Fruit fly (Drosophila melanogaster): ENCODE results near the gene Tm2.

Tm2 gene

dm6 chr3R:15319912-15320746 is 10.1 kb downstream of the Tm2 start, which contains the start of the genes CG6276 and CG44040:
CG6276 (minus strand) TSS chr3R:15320069.
CG44040 (plus strand) TSS chr3R:15320378.
- TF ChIP-seq noc (tag; optimal IDR thresholded peaks at IDR 0.05): peak; percentile 62

DNA sequence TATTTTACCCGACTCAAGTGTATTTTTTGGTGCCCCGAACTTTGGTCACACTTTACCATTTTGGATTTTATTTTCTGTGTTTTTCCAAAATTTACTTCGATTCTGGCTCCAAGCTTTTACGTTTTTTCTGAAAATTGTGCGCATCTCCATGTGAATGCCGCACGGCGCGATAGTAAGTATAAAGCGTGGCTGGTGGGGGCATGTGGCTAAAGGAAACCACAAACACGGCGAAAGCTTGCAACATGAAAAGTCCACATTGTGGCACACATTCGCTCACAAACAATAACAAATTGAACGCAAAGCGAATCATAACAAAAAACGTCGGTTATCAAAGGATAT is 10.7 kb downstream of the Tm2 start, which contains the start of gene ear:
ear (plus strand) TSS at position 10 of the 339 bp plus-strand sequence.
- TF ChIP-seq noc (tag; optimal IDR thresholded peaks at IDR 0.05): no peak

- TF ChIP-seq noc (tag; optimal IDR thresholded peaks at IDR 0.05): no peak
These were observed 18.2 kb downstream of the Tm2 start, which contains the start of the genes CG6236 and ea for dm6 chr3R:15328083-15328779. CG6236 (minus strand) TSS chr3R:15328269. ea (plus strand) TSS chr3R:15328729.

- no peak for TF ChIP-seq noc (tag; optimal IDR thresholded peaks at IDR 0.05)
These were observed 20.5 kb downstream of the Tm2 start, which contains the start of gene mRpL9 for dm6 chr3R:15330472-15330871. mRpL9 (plus strand) TSS chr3R:15330738.

dm6 chr3R:15332994-15333393 is 23.0 kb downstream of the Tm2 start, which contains the start of the genes Fkbp39 and Cyfip:
Fkbp39 (minus strand) TSS chr3R:15333133.
Cyfip (plus strand) TSS chr3R:15333266.
- TF ChIP-seq noc (tag; optimal IDR thresholded peaks at IDR 0.05): no peak

dm6 chr3R:15339111-15339510 is 29.1 kb downstream of the Tm2 start:
- no peak for TF ChIP-seq noc (tag; optimal IDR thresholded peaks at IDR 0.05)

DNA sequence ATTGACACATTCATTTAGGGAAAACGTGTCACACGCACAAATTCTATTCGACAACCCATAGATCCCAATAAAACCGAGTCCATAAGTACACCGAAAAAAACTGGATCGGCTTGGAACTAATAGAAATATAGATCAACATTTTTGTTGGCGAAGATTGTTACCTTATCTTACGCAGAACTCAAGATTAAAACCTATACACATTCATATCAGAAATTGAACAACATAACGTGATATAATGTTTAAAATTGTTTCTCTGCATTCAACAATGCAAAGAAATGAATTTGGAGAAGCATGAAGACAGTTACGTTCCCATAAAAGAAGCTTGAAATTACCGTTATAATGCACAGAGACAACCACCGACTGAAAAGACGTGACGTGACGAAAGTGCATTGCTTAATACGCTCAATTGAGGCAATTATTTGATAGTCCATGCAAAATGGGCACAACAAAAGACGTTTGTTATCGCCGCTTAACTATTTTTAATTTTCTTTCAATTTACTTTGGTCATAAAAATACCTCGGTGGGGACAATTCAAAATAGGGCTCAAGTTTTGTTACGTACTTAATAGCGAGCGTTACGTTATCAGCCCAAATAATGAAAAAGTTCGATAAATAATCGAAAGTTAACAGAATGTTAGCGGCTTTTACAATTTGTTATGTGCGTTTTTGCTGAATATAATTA is 30.2 kb downstream of the Tm2 start, which contains the start of gene SerRS-m:
SerRS-m (plus strand) TSS at position 616 of the 681 bp plus-strand sequence.
- no peak for TF ChIP-seq noc (tag; optimal IDR thresholded peaks at IDR 0.05)

dm6 chr3R:15342432-15342925 is 32.5 kb downstream of the Tm2 start:
- TF ChIP-seq noc (tag; optimal IDR thresholded peaks at IDR 0.05): no peak

dm6 chr3R:15342926-15343685 is 33.1 kb downstream of the Tm2 start, which contains the start of gene Nagk:
Nagk (minus strand) TSS chr3R:15343256.
- peak; percentile 75 for TF ChIP-seq noc (tag; optimal IDR thresholded peaks at IDR 0.05)

DNA sequence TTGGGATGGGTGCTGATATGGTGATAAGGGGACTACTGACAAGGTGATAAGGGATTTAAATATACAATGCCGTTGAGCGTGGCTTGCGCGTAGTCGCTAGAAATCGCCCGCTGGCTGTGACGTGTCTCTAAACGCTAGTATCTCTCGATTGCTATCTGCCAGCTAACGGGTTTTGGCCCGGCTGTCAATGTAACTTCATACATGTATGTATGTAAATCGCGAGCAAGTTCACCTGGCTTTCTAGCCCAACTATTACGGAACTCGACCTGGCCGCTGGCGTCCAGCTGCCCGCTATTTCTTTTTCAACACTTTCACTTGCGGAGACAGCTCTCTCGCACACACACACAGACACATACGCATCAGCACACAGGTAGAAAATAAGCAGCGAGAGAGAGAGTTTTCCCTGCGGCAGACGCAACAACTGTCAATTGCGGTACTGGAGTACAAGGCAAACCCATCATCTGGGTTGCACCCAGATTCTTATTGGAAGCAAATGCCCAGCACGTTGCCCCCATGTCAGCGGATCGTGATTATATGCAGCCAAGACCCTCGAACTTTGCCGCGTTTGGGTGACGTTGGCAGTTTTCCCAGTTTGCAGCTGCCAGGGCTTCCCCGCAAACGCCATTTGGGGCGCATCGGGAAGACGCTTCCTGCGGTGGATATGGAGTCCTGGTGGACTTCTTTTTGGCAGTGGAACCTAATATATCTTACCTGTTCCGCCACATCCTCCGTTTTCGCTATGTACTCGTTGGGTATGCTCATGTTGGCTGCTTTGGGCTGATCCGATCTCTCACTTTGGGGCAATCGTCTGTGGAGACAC is 35.4 kb downstream of the Tm2 start:
- peak; percentile 22 for TF ChIP-seq noc (tag; optimal IDR thresholded peaks at IDR 0.05)

DNA sequence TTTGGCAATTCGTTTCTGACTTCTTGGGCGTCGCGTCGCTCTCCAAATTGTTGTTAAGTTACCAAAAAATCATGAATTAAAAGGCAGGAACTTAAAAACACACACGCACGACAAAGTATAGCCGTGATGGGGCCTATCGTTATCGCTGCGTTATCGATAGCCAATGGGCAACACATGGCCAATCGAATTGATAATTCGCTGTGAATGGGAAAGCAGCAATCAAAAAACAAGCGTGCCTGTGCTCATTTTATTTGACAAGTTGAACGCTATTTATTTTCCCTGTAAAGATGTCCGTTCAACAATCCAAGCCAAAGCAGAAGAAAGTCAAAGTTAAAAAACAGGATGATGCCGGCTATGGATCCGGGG is 36.0 kb downstream of the Tm2 start, which contains the start of the genes Surf4 and CG31301:
Surf4 (minus strand) TSS at position 159 of the 366 bp plus-strand sequence.
CG31301 (plus strand) TSS at position 188 of the 366 bp plus-strand sequence.
- TF ChIP-seq noc (tag; optimal IDR thresholded peaks at IDR 0.05): no peak

DNA sequence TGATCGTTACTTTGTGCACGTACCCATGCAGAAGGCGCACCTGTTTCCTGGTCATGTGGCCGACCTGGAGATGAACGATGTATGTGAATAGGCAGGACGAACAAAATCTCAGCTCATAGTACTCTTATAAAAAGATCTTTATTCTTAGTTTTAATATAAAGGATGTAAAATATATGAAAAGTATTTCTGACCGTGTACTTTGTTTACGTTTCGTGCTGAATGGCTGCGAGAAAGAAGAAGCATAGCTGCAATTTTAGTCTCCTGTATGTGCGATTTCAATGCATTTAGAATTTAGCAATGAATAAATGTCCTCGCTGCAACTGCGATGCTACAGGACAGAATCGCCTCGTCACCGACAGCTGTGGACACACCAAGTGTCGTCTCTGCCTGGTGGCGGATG is 37.8 kb downstream of the Tm2 start, which contains the start of the genes CG42726 and CG42727:
CG42726 (plus strand) TSS at position 227 of the 400 bp plus-strand sequence.
CG42727 (plus strand) TSS at position 227 of the 400 bp plus-strand sequence.
- no peak for TF ChIP-seq noc (tag; optimal IDR thresholded peaks at IDR 0.05)

DNA sequence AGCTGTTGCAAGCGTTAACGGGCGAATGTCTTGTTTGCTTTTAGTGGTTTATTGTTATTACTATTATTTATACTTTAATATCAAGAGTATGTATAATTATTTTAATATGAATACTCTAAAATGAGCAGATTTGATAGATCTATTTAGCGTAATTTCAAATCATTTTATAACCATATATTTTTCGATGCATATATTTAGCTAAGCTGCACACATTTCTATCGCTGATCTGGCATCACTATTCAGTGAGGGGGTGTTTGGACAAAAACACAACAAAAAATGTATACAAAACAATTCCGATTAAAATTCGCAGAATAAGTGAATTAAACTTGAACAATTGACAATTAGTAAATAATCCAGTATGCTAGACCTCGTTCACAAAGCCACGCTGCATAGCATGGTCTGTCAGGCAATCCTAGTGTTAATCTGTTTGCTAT is 41.0 kb downstream of the Tm2 start, which contains the start of the genes Trs33 and Tmtc4:
Trs33 (minus strand) TSS at position 3 of the 434 bp plus-strand sequence.
Tmtc4 (plus strand) TSS at position 233 of the 434 bp plus-strand sequence.
- peak; percentile 47 for TF ChIP-seq noc (tag; optimal IDR thresholded peaks at IDR 0.05)
